2 fruit fly cellular contexts compared by ENCODE assay signal in the genomic region with DNA sequence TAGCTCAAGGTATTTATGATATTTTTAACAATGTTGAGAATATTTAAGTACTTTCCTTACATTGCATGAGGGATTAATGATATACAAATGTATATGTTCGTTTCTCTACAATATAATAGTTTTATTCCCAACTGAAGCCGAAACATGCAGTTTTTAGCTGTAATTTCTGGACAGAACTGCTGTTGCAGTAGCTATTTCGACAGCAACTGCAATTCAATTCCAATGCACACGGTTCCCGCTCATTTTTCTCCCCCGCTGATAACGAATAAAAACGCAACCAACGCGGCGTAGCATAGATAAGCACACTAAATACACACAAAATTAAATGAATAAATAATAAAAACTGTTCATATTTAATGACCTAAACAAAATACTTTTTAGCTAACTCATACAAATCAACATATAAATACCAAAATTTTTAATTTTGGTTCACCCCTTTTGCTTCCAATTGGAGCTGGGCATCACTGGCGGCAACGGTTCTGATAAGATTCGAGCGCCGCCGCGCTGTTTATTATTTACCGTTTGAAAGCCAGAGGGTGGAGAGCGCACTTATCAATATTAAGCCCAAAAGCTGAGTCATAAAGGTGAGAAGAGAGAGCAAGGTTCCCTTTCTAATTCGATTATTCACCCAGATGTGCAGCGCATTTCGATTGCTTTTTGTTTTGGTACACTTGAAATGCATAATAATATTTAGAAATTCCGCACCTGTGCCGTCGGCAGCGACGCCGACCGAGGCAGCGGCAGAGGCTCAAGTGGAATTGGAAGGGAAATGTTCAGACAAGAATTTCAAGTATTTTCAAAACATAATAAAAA.
A peak's percentile ranks its signal among the peaks of the same experiment; 100 is the strongest.
TF ChIP-seq lines count a peak whose summit lies in the region.

No protein-coding gene starts in this region.

TF ChIP-seq in whole organism, embryonic, 481 proteins besides CTCF, POLR2A, EP300 and RAD21 (continued from another document and continues in another):
- TF ChIP-seq CG12299 (tag; optimal IDR thresholded peaks at IDR 0.05; lab: Kevin White, UChicago) (peak; percentile 9), CG1529 (GFP tag; optimal IDR thresholded peaks at IDR 0.05; lab: Kevin White, UChicago) (no peak), aop (GFP tag; IDR thresholded peaks at IDR 0.05; lab: Robert Waterston, UW) (no peak), NC2β (GFP tag; optimal IDR thresholded peaks at IDR 0.05; lab: Kevin White, UChicago) (no peak), ewg (GFP tag; optimal IDR thresholded peaks at IDR 0.05; lab: Kevin White, UChicago) (peak; percentile 47), her (GFP tag; optimal IDR thresholded peaks at IDR 0.05; lab: Kevin White, UChicago) (no peak), CG13287 (GFP tag; IDR thresholded peaks at IDR 0.05; lab: Robert Waterston, UW; ENCODE audit: partially characterized antibody) (peak; percentile 52), Fer1 (GFP tag; optimal IDR thresholded peaks at IDR 0.05; lab: Kevin White, UChicago) (peak; percentile 52), amos (GFP tag; IDR thresholded peaks at IDR 0.05; lab: Robert Waterston, UW; ENCODE audit: partially characterized antibody) (peak; percentile 33; the same call in 1 of the 2 replicates), Sry-δ (GFP tag; optimal IDR thresholded peaks at IDR 0.05; lab: Kevin White, UChicago) (no peak), Spps (tag; optimal IDR thresholded peaks at IDR 0.05; lab: Kevin White, UChicago) (no peak), chinmo (GFP tag; IDR thresholded peaks at IDR 0.05; lab: Robert Waterston, UW; ENCODE audit: partially characterized antibody) (no peak), Dip3 (GFP tag; optimal IDR thresholded peaks at IDR 0.05; lab: Kevin White, UChicago) (no peak), CG17186 (GFP tag; optimal IDR thresholded peaks at IDR 0.05; lab: Kevin White, UChicago) (no peak), Ets97D (GFP tag; optimal IDR thresholded peaks at IDR 0.05; lab: Kevin White, UChicago) (no peak), croc (GFP tag; conservative IDR thresholded peaks at IDR 0.05; lab: Robert Waterston, UW) (no peak), CG10321 (GFP tag; IDR thresholded peaks at IDR 0.05; lab: Robert Waterston, UW) (peak; percentile 29; the same call in 1 of the 2 replicates), grn (GFP tag; optimal IDR thresholded peaks at IDR 0.05; lab: Kevin White, UChicago) (no peak), CG4424 (GFP tag; optimal IDR thresholded peaks at IDR 0.05; lab: Kevin White, UChicago) (no peak), Hmx (GFP tag; optimal IDR thresholded peaks at IDR 0.05; lab: Kevin White, UChicago) (no peak), B-H2 (GFP tag; optimal IDR thresholded peaks at IDR 0.05; lab: Kevin White, UChicago) (no peak), CG18262 (tag; optimal IDR thresholded peaks at IDR 0.05; lab: Kevin White, UChicago) (peak; percentile 46), Mad (GFP tag; optimal IDR thresholded peaks at IDR 0.05; lab: Kevin White, UChicago) (peak; percentile 35), peb (GFP tag; IDR thresholded peaks at IDR 0.05; lab: Robert Waterston, UW) (no peak), Pdp1 (GFP tag; optimal IDR thresholded peaks at IDR 0.05; lab: Kevin White, UChicago) (peak in 1 of 2 experiments; percentile 23), dati (GFP tag; IDR thresholded peaks at IDR 0.05; lab: Robert Waterston, UW) (no peak), B-H1 (GFP tag; IDR thresholded peaks at IDR 0.05; lab: Robert Waterston, UW) (no peak), CG31224 (GFP tag; IDR thresholded peaks at IDR 0.05; lab: Robert Waterston, UW) (no peak), CG30020 (tag; optimal IDR thresholded peaks at IDR 0.05; lab: Kevin White, UChicago) (no peak), CG8478 (optimal IDR thresholded peaks at IDR 0.05; lab: Kevin White, UChicago) (no peak), CG14050 (GFP tag; IDR thresholded peaks at IDR 0.05; lab: Robert Waterston, UW) (no peak; the same call in 2 of the 3 replicates), CG32767 (GFP tag; IDR thresholded peaks at IDR 0.05; lab: Robert Waterston, UW) (no peak), CG34422 (GFP tag; IDR thresholded peaks at IDR 0.05; lab: Robert Waterston, UW) (peak; percentile 26; the same call in 1 of the 3 replicates), Blimp-1 (GFP tag; optimal IDR thresholded peaks at IDR 0.05; lab: Kevin White, UChicago) (peak; percentile 31), CG2199 (GFP tag; IDR thresholded peaks at IDR 0.05; lab: Robert Waterston, UW) (peak; percentile 96), Asciz (GFP tag; optimal IDR thresholded peaks at IDR 0.05; lab: Kevin White, UChicago) (no peak), gcm2 (GFP tag; optimal IDR thresholded peaks at IDR 0.05; lab: Kevin White, UChicago) (no peak), tna (GFP tag; IDR thresholded peaks at IDR 0.05; lab: Robert Waterston, UW; ENCODE audit: partially characterized antibody) (no peak), insv (GFP tag; optimal IDR thresholded peaks at IDR 0.05; lab: Kevin White, UChicago) (peak; percentile 90 to 97), Opbp (GFP tag; IDR thresholded peaks at IDR 0.05; lab: Robert Waterston, UW; ENCODE audit: partially characterized antibody) (no peak), nerfin-2 (GFP tag; IDR thresholded peaks at IDR 0.05; lab: Robert Waterston, UW; ENCODE audit: partially characterized antibody) (no peak), phol (tag; optimal IDR thresholded peaks at IDR 0.05; lab: Kevin White, UChicago) (peak; percentile 9), bigmax (GFP tag; optimal IDR thresholded peaks at IDR 0.05; lab: Kevin White, UChicago) (no peak), CG30403 (GFP tag; optimal IDR thresholded peaks at IDR 0.05; lab: Kevin White, UChicago) (no peak), Atf-2 (GFP tag; optimal IDR thresholded peaks at IDR 0.05; lab: Kevin White, UChicago) (no peak), CG4282 (GFP tag; optimal IDR thresholded peaks at IDR 0.05; lab: Kevin White, UChicago) (no peak), BEAF-32 (GFP tag; optimal IDR thresholded peaks at IDR 0.05; lab: Kevin White, UChicago) (no peak), sug (tag; optimal IDR thresholded peaks at IDR 0.05; lab: Kevin White, UChicago) (peak; percentile 24), sim (GFP tag; IDR thresholded peaks at IDR 0.05; lab: Robert Waterston, UW) (no peak), C15 (GFP tag; IDR thresholded peaks at IDR 0.05; lab: Robert Waterston, UW) (no peak), ato (GFP tag; IDR thresholded peaks at IDR 0.05; lab: Robert Waterston, UW; ENCODE audit: partially characterized antibody) (no peak), chm (GFP tag; IDR thresholded peaks at IDR 0.05; lab: Robert Waterston, UW) (0 out of 2 replicates have a peak, but pooled peaks have one; percentile 49), CG17912 (GFP tag; optimal IDR thresholded peaks at IDR 0.05; lab: Kevin White, UChicago) (no peak), CG12942 (GFP tag; optimal IDR thresholded peaks at IDR 0.05; lab: Kevin White, UChicago) (no peak), ara (GFP tag; IDR thresholded peaks at IDR 0.05; lab: Robert Waterston, UW) (no peak), dan (GFP tag; IDR thresholded peaks at IDR 0.05; lab: Robert Waterston, UW) (no peak), pb (GFP tag; optimal IDR thresholded peaks at IDR 0.05; lab: Kevin White, UChicago) (no peak), gt (GFP tag; IDR thresholded peaks at IDR 0.05; lab: Robert Waterston, UW) (no peak), pho (GFP tag; optimal IDR thresholded peaks at IDR 0.05; lab: Kevin White, UChicago) (no peak), CG7786 (GFP tag; optimal IDR thresholded peaks at IDR 0.05; lab: Kevin White, UChicago) (no peak), CG6813 (GFP tag; optimal IDR thresholded peaks at IDR 0.05; lab: Kevin White, UChicago) (peak; percentile 5)

TF ChIP-seq in whole organism, prepupa, 60 proteins besides CTCF, POLR2A, EP300 and RAD21 (continued from another document):
- TF ChIP-seq salr (GFP tag; optimal IDR thresholded peaks at IDR 0.05; lab: Kevin White, UChicago), result peak in 1 of 2 experiments; percentile 29
